Fruit fly (Drosophila melanogaster): ENCODE data around the gene GlcAT-S.
A peak's percentile ranks its signal among the peaks of the same experiment; 100 is the strongest.

Gene GlcAT-S

dm6 chr2L:9613006-9613690 is 3.1 kb upstream of the GlcAT-S start, which contains the start of gene Trx2:
Trx2 (plus strand) TSS chr2L:9613166.
- TF ChIP-seq foxo (GFP tag; optimal IDR thresholded peaks at IDR 0.05) (peak in 1 of 2 experiments; percentile 41), fru (GFP tag; optimal IDR thresholded peaks at IDR 0.05) (peak; percentile 35), rgr (GFP tag; optimal IDR thresholded peaks at IDR 0.05) (peak; percentile 47), Sp1 (GFP tag; optimal IDR thresholded peaks at IDR 0.05) (peak; percentile 33), dl (GFP tag; optimal IDR thresholded peaks at IDR 0.05; ENCODE audit: insufficient read depth in 1 of 2, partially characterized antibody in 2 of 2) (peak; percentile 58 to 76), Abd-B (GFP tag; optimal IDR thresholded peaks at IDR 0.05) (no peak), Dif (GFP tag; optimal IDR thresholded peaks at IDR 0.05; ENCODE audit: partially characterized antibody) (peak; percentile 81), brk (GFP tag; optimal IDR thresholded peaks at IDR 0.05) (no peak), sage (GFP tag; optimal IDR thresholded peaks at IDR 0.05) (no peak), woc (GFP tag; optimal IDR thresholded peaks at IDR 0.05) (no peak), Hr78 (GFP tag; optimal IDR thresholded peaks at IDR 0.05) (no peak), N (GFP tag; optimal IDR thresholded peaks at IDR 0.05) (no peak), psq (GFP tag; optimal IDR thresholded peaks at IDR 0.05) (peak; percentile 1), Jra (GFP tag; optimal IDR thresholded peaks at IDR 0.05) (peak; percentile 66), dsf (GFP tag; optimal IDR thresholded peaks at IDR 0.05; ENCODE audit: borderline replicate concordance) (no peak), Vsx2 (GFP tag; optimal IDR thresholded peaks at IDR 0.05; ENCODE audit: partially characterized antibody) (peak; percentile 84), OdsH (GFP tag; optimal IDR thresholded peaks at IDR 0.05) (peak; percentile 42), br (GFP tag; optimal IDR thresholded peaks at IDR 0.05) (peak; percentile 2), tai (GFP tag; optimal IDR thresholded peaks at IDR 0.05) (no peak), Myc (optimal IDR thresholded peaks at IDR 0.05) (peak; percentile 85), usp (GFP tag; optimal IDR thresholded peaks at IDR 0.05) (no peak), lola (GFP tag; optimal IDR thresholded peaks at IDR 0.05) (no peak), sv (GFP tag; optimal IDR thresholded peaks at IDR 0.05) (no peak), Hr83 (GFP tag; optimal IDR thresholded peaks at IDR 0.05; ENCODE audit: poor library complexity, severe bottlenecking) (peak; percentile 64), dmrt93B (GFP tag; optimal IDR thresholded peaks at IDR 0.05) (no peak), pan (optimal IDR thresholded peaks at IDR 0.05) (no peak), CrebA (GFP tag; optimal IDR thresholded peaks at IDR 0.05; ENCODE audit: borderline replicate concordance) (no peak), jim (GFP tag; optimal IDR thresholded peaks at IDR 0.05) (no peak), h (GFP tag; optimal IDR thresholded peaks at IDR 0.05) (peak; percentile 47), Rel (GFP tag; optimal IDR thresholded peaks at IDR 0.05) (no peak), Rel (tag; optimal IDR thresholded peaks at IDR 0.05) (peak; percentile 59)

dm6 chr2L:9613922-9614321 is 2.3 kb upstream of the GlcAT-S start:
- no peak for TF ChIP-seq ey (GFP tag; optimal IDR thresholded peaks at IDR 0.05)
- no peak for TF ChIP-seq pan (optimal IDR thresholded peaks at IDR 0.05)
- no peak for TF ChIP-seq CG32264 (GFP tag; optimal IDR thresholded peaks at IDR 0.05)
- no peak for TF ChIP-seq rgr (GFP tag; optimal IDR thresholded peaks at IDR 0.05)

dm6 chr2L:9614674-9615258 is 1.5 kb upstream of the GlcAT-S start:
- TF ChIP-seq psq (GFP tag; optimal IDR thresholded peaks at IDR 0.05) (no peak), foxo (GFP tag; optimal IDR thresholded peaks at IDR 0.05) (no peak), rgr (GFP tag; optimal IDR thresholded peaks at IDR 0.05) (no peak), Rel (GFP tag; optimal IDR thresholded peaks at IDR 0.05) (no peak), Rel (tag; optimal IDR thresholded peaks at IDR 0.05) (peak; percentile 99)

- TF ChIP-seq dl (GFP tag; optimal IDR thresholded peaks at IDR 0.05; ENCODE audit: insufficient read depth in 1 of 2, partially characterized antibody in 2 of 2) (no peak), Sp1 (GFP tag; optimal IDR thresholded peaks at IDR 0.05) (no peak), Dfd (GFP tag; optimal IDR thresholded peaks at IDR 0.05) (no peak), dsf (GFP tag; optimal IDR thresholded peaks at IDR 0.05; ENCODE audit: borderline replicate concordance) (no peak), psq (GFP tag; optimal IDR thresholded peaks at IDR 0.05) (no peak), sage (GFP tag; optimal IDR thresholded peaks at IDR 0.05) (no peak), Abd-B (GFP tag; optimal IDR thresholded peaks at IDR 0.05) (no peak), br (GFP tag; optimal IDR thresholded peaks at IDR 0.05) (no peak), foxo (GFP tag; optimal IDR thresholded peaks at IDR 0.05) (no peak), OdsH (GFP tag; optimal IDR thresholded peaks at IDR 0.05) (no peak), CG9705 (GFP tag; optimal IDR thresholded peaks at IDR 0.05) (no peak), CrebA (GFP tag; optimal IDR thresholded peaks at IDR 0.05; ENCODE audit: borderline replicate concordance) (no peak), ey (GFP tag; optimal IDR thresholded peaks at IDR 0.05) (no peak), CG32264 (GFP tag; optimal IDR thresholded peaks at IDR 0.05) (no peak), brk (GFP tag; optimal IDR thresholded peaks at IDR 0.05) (no peak), fru (GFP tag; optimal IDR thresholded peaks at IDR 0.05) (no peak), tai (GFP tag; optimal IDR thresholded peaks at IDR 0.05) (no peak), Hr78 (GFP tag; optimal IDR thresholded peaks at IDR 0.05) (no peak), Hr83 (GFP tag; optimal IDR thresholded peaks at IDR 0.05; ENCODE audit: poor library complexity, severe bottlenecking) (no peak)
These were observed 708 bp upstream of the GlcAT-S start for dm6 chr2L:9615561-9615960.
